Worm (Caenorhabditis elegans): ENCODE measurements around the gene srpa-68.

The srpa-68 gene

DNA sequence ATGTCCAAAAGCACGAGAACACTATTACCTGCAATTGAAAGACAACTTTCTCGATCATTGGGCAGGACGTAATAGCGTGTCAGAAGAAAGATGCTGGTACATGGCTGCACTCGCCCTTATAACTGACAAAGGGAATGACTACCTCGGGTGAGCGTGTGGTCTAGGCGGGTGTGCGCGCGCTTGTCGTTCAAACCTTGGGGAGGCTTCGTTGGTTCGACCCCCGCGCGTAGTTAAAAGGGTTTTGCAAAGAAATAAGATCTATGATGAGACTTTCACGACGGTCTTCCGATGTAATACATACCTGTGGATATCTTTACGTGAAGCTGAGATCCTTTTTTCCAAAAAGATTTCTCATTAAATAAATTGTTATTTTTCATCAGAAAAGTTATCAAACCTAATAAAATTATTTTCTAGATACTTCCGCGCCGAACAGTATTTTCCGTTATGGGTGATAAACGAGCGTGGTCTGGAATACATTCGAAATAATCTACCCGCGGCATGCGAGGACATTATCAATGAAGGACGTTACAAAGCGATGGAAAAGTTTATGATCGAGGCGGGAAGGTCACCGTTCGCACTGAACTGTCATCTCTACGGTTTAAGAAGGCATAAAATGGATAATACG is 12.1 kb upstream of the srpa-68 start:
- TF ChIP-seq nhr-12 (tag; optimal IDR thresholded peaks at IDR 0.05) (peak; percentile 80), nhr-76 (tag; optimal IDR thresholded peaks at IDR 0.05) (peak; percentile 83), unc-39 (tag; optimal IDR thresholded peaks at IDR 0.05) (peak; percentile 92), mls-2 (tag; optimal IDR thresholded peaks at IDR 0.05) (peak; percentile 100), tbx-8 (GFP tag; optimal IDR thresholded peaks at IDR 0.05) (peak; percentile 100), ceh-83 (GFP tag; optimal IDR thresholded peaks at IDR 0.05) (peak; percentile 100), unc-120 (tag; optimal IDR thresholded peaks at IDR 0.05; ENCODE audit: poor library complexity, severe bottlenecking) (peak; percentile 100), mep-1 (tag; optimal IDR thresholded peaks at IDR 0.05) (peak; percentile 79), zip-8 (tag; optimal IDR thresholded peaks at IDR 0.05) (peak; percentile 7), sptf-1 (tag; optimal IDR thresholded peaks at IDR 0.05) (peak; percentile 100), ces-1 (GFP tag; optimal IDR thresholded peaks at IDR 0.05) (peak; percentile 68), nhr-28 (tag; optimal IDR thresholded peaks at IDR 0.05) (peak; percentile 97), M03D4.4 (tag; optimal IDR thresholded peaks at IDR 0.05) (peak; percentile 99), ham-2 (GFP tag; optimal IDR thresholded peaks at IDR 0.05) (peak; percentile 99), lin-32 (GFP tag; optimal IDR thresholded peaks at IDR 0.05) (peak; percentile 100), mab-5 (tag; optimal IDR thresholded peaks at IDR 0.05) (peak; percentile 75), cnd-1 (tag; optimal IDR thresholded peaks at IDR 0.05) (peak; percentile 99), drap-1 (GFP tag; optimal IDR thresholded peaks at IDR 0.05) (peak; percentile 100), ztf-11 (tag; optimal IDR thresholded peaks at IDR 0.05) (peak; percentile 95), unc-62 (GFP tag; optimal IDR thresholded peaks at IDR 0.05) (peak; percentile 96), ceh-43 (GFP tag; optimal IDR thresholded peaks at IDR 0.05) (peak; percentile 99), blmp-1 (tag; optimal IDR thresholded peaks at IDR 0.05) (peak; percentile 68), snpc-4 (tag; optimal IDR thresholded peaks at IDR 0.05) (no peak), nhr-2 (tag; optimal IDR thresholded peaks at IDR 0.05) (peak; percentile 14), bed-3 (GFP tag; optimal IDR thresholded peaks at IDR 0.05) (peak; percentile 99), flh-1 (GFP tag; optimal IDR thresholded peaks at IDR 0.05) (peak; percentile 99), ceh-39 (tag; optimal IDR thresholded peaks at IDR 0.05) (peak; percentile 84), pha-4 (tag; optimal IDR thresholded peaks at IDR 0.05) (peak; percentile 85), lsy-2 (tag; optimal IDR thresholded peaks at IDR 0.05) (peak; percentile 79), elt-1 (tag; optimal IDR thresholded peaks at IDR 0.05; ENCODE audit: borderline replicate concordance, insufficient read depth) (peak; percentile 82), elt-3 (tag; optimal IDR thresholded peaks at IDR 0.05) (peak; percentile 82), nhr-237 (tag; optimal IDR thresholded peaks at IDR 0.05) (peak; percentile 60), hlh-1 (tag; optimal IDR thresholded peaks at IDR 0.05) (peak; percentile 83), sem-2 (GFP tag; optimal IDR thresholded peaks at IDR 0.05) (peak; percentile 99), lin-13 (tag; optimal IDR thresholded peaks at IDR 0.05) (peak; percentile 92)

DNA sequence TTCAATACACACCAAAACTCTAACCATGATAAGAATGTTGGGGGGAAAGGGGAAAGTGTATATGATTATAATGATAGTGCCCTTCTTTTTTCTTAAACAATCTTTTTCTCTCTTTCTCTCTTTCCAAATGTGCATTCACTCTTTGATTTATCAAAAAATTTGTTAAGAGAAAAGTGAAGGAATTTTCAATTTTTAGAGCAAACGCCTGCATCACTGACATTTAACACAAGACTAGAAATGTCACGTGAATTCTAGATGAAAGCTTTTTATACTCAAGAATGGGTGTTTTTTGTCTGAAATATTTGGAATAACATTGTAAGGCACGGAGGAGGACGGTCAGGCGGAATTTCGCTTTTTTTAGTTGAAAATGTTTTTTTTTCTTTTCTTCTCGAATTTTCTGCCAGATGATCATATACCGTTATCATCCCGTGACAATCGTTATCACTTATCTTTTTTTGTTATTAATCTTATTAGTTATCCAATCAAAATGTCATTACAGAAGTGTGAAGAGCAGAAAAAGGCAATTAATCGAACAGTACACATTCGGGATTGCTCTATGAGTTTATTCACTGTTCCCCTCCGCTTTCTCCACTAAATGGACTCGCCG is 10.6 kb upstream of the srpa-68 start, which contains the start of the genes frm-7 and F55C5.17:
Gene frm-7, plus strand, starts transcription at position 500 of the 607 bp plus-strand sequence.
Gene F55C5.17, plus strand, starts transcription at position 557 of the 607 bp plus-strand sequence.
- TF ChIP-seq nhr-28 (tag; optimal IDR thresholded peaks at IDR 0.05) (no peak), flh-1 (GFP tag; optimal IDR thresholded peaks at IDR 0.05) (no peak), unc-120 (tag; optimal IDR thresholded peaks at IDR 0.05; ENCODE audit: poor library complexity, severe bottlenecking) (no peak), lin-32 (GFP tag; optimal IDR thresholded peaks at IDR 0.05) (no peak), lsy-2 (tag; optimal IDR thresholded peaks at IDR 0.05) (no peak), drap-1 (GFP tag; optimal IDR thresholded peaks at IDR 0.05) (no peak), nhr-237 (tag; optimal IDR thresholded peaks at IDR 0.05) (no peak), ceh-43 (GFP tag; optimal IDR thresholded peaks at IDR 0.05) (no peak), ceh-83 (GFP tag; optimal IDR thresholded peaks at IDR 0.05) (no peak), nhr-12 (tag; optimal IDR thresholded peaks at IDR 0.05) (no peak), mls-2 (tag; optimal IDR thresholded peaks at IDR 0.05) (no peak), nhr-76 (tag; optimal IDR thresholded peaks at IDR 0.05) (no peak), M03D4.4 (tag; optimal IDR thresholded peaks at IDR 0.05) (no peak), ham-2 (GFP tag; optimal IDR thresholded peaks at IDR 0.05) (no peak), cnd-1 (tag; optimal IDR thresholded peaks at IDR 0.05) (no peak), elt-1 (tag; optimal IDR thresholded peaks at IDR 0.05; ENCODE audit: borderline replicate concordance, insufficient read depth) (no peak), tbx-8 (GFP tag; optimal IDR thresholded peaks at IDR 0.05) (no peak), sptf-1 (tag; optimal IDR thresholded peaks at IDR 0.05) (no peak), sem-2 (GFP tag; optimal IDR thresholded peaks at IDR 0.05) (no peak)

All from whole organism, mixed stage, embryonic.